3 worm cellular contexts compared by ENCODE assay signal in genomic region chrIII:5248706-5249105, ce11.
TF ChIP-seq lines count a peak whose summit lies in the region.

No protein-coding gene starts in this region.

TF ChIP-seq in whole organism, L1 larva, 84 proteins besides CTCF, POLR2A, EP300 and RAD21:
- no peak for TF ChIP-seq unc-30 (tag; optimal IDR thresholded peaks at IDR 0.05; lab: Kevin White, UChicago)
- no peak for TF ChIP-seq lir-3 (tag; optimal IDR thresholded peaks at IDR 0.05; lab: Kevin White, UChicago; ENCODE audit: poor library complexity)
- TF ChIP-seq C34B4.2 (tag; optimal IDR thresholded peaks at IDR 0.05; lab: Kevin White, UChicago) = no peak
- TF ChIP-seq tbx-2 (tag; optimal IDR thresholded peaks at IDR 0.05; lab: Kevin White, UChicago) = no peak
- TF ChIP-seq efl-1 (optimal IDR thresholded peaks at IDR 0.05; lab: Kevin White, UChicago) = no peak
- TF ChIP-seq efl-1 (GFP tag; optimal IDR thresholded peaks at IDR 0.05 in 1 of 2; lab: Kevin White, UChicago) = peak in 1 of 2 experiments; percentile 29
- TF ChIP-seq dsc-1 (tag; optimal IDR thresholded peaks at IDR 0.05; lab: Kevin White, UChicago) = peak; percentile 48
TF ChIP-seq in whole organism, L1 larva: peak in this region for 2.

TF ChIP-seq in whole organism, early embryonic, 17 proteins besides CTCF, POLR2A, EP300 and RAD21:
- TF ChIP-seq scrt-1 (GFP tag; IDR thresholded peaks at IDR 0.05; lab: Robert Waterston, UW) (no peak), ets-7 (tag; optimal IDR thresholded peaks at IDR 0.05; lab: Kevin White, UChicago) (no peak), ama-1 (optimal IDR thresholded peaks at IDR 0.05; lab: Kevin White, UChicago) (no peak), ceh-36 (tag; optimal IDR thresholded peaks at IDR 0.05; lab: Kevin White, UChicago) (peak; percentile 67)
TF ChIP-seq in whole organism, early embryonic: peak in this region for 1.

TF ChIP-seq in whole organism, mixed stage, embryonic, 35 proteins besides CTCF, POLR2A, EP300 and RAD21:
- TF ChIP-seq sem-2 (GFP tag; optimal IDR thresholded peaks at IDR 0.05; lab: Kevin White, UChicago) (no peak), mab-5 (tag; optimal IDR thresholded peaks at IDR 0.05; lab: Kevin White, UChicago) (no peak), mls-2 (tag; optimal IDR thresholded peaks at IDR 0.05; lab: Kevin White, UChicago) (no peak), pha-4 (tag; optimal IDR thresholded peaks at IDR 0.05; lab: Kevin White, UChicago) (no peak), nhr-76 (tag; optimal IDR thresholded peaks at IDR 0.05; lab: Kevin White, UChicago) (no peak), ces-1 (GFP tag; optimal IDR thresholded peaks at IDR 0.05; lab: Kevin White, UChicago) (no peak), unc-120 (tag; optimal IDR thresholded peaks at IDR 0.05; lab: Kevin White, UChicago; ENCODE audit: poor library complexity, severe bottlenecking) (no peak), zip-8 (tag; optimal IDR thresholded peaks at IDR 0.05; lab: Kevin White, UChicago) (peak; percentile 14), nhr-2 (tag; optimal IDR thresholded peaks at IDR 0.05; lab: Kevin White, UChicago) (peak; percentile 81), sptf-1 (tag; optimal IDR thresholded peaks at IDR 0.05; lab: Kevin White, UChicago) (no peak)
